Worm (Caenorhabditis elegans): Measurements from ENCODE around the gene srj-53.

Gene srj-53

DNA sequence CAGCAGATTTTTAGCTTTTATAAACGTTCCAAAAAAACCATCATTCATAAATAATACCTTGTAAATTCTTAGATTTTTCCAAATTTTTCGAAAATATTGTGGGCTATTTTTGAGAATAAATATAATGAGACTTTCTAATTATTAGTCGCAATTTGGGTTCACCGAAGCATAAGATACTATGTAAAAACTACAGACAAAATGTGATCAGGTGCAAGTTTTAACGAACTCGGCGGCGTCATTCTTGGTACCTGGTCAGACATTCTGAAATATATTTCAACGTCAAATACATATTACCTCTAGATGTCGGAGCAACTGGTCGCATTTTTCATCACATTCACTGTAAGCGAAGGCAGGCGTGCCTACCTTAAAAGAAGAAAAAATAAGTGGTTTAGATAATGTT is 12.5 kb downstream of the srj-53 start, which contains the start of gene srx-23:
srx-23 (plus strand) TSS at position 301 of the 400 bp plus-strand sequence.
- TF ChIP-seq med-1 (GFP tag; optimal IDR thresholded peaks at IDR 0.05; ENCODE audit: insufficient read depth): no peak
- no peak for TF ChIP-seq cog-1 (tag; optimal IDR thresholded peaks at IDR 0.05)
- TF ChIP-seq ref-1 (GFP tag; conservative IDR thresholded peaks at IDR 0.05): no peak
- TF ChIP-seq klf-2 (GFP tag; conservative IDR thresholded peaks at IDR 0.05): no peak
- TF ChIP-seq ztf-29 (GFP tag; IDR thresholded peaks at IDR 0.05): no peak
- TF ChIP-seq flt-1 (GFP tag; IDR thresholded peaks at IDR 0.05): no peak
- TF ChIP-seq ztf-23 (GFP tag; IDR thresholded peaks at IDR 0.05): no peak

- no peak for TF ChIP-seq flt-1 (GFP tag; IDR thresholded peaks at IDR 0.05)
Measured at ce11 chrV:679663-680062, 14.9 kb downstream of the srj-53 start, which contains the start of gene srx-22. TSS of gene srx-22 (plus strand) at chrV:679963.

- TF ChIP-seq tab-1 (GFP tag; IDR thresholded peaks at IDR 0.05) (no peak), klf-2 (GFP tag; conservative IDR thresholded peaks at IDR 0.05) (no peak), cog-1 (tag; optimal IDR thresholded peaks at IDR 0.05) (no peak), ztf-29 (GFP tag; IDR thresholded peaks at IDR 0.05) (no peak), T22C8.4 (GFP tag; IDR thresholded peaks at IDR 0.05) (no peak), ref-1 (GFP tag; conservative IDR thresholded peaks at IDR 0.05) (no peak), ztf-23 (GFP tag; IDR thresholded peaks at IDR 0.05) (no peak), flt-1 (GFP tag; IDR thresholded peaks at IDR 0.05) (no peak), med-1 (GFP tag; optimal IDR thresholded peaks at IDR 0.05; ENCODE audit: insufficient read depth) (no peak)
Measured at ce11 chrV:676550-677084, 17.9 kb downstream of the srj-53 start, which contains the start of the genes fbxa-72 and srx-21. TSS of gene fbxa-72 (minus strand) at chrV:676753. TSS of gene srx-21 (plus strand) at chrV:677034.

DNA sequence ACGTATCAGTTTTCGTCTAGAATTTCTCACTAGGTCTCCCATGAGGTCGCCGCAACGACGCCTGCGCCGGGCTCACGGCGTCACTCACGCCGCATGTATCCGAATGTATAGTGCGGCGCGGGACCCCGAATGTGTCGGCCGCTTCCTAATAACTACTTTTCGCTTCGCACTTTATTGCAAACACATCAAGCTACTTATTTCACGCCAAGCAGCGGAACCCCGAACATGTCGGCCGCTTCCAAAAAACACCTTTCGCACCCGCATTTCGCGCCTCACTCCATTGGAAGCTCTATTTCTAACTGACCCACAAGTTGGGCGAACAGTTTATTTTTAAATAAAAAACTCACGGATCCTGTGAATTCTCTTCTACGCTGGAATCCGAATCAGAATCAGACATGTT is 18.4 kb downstream of the srj-53 start:
- TF ChIP-seq ztf-23 (GFP tag; IDR thresholded peaks at IDR 0.05) (no peak), cog-1 (tag; optimal IDR thresholded peaks at IDR 0.05) (no peak), med-1 (GFP tag; optimal IDR thresholded peaks at IDR 0.05; ENCODE audit: insufficient read depth) (no peak), ztf-29 (GFP tag; IDR thresholded peaks at IDR 0.05) (no peak), ref-1 (GFP tag; conservative IDR thresholded peaks at IDR 0.05) (no peak)

ce11 chrV:674213-674612 is 20.3 kb downstream of the srj-53 start, which contains the start of gene sru-25:
TSS of gene sru-25 (minus strand) at chrV:674313.
- TF ChIP-seq ztf-29 (GFP tag; IDR thresholded peaks at IDR 0.05): no peak
- no peak for TF ChIP-seq cog-1 (tag; optimal IDR thresholded peaks at IDR 0.05)
- TF ChIP-seq T22C8.4 (GFP tag; IDR thresholded peaks at IDR 0.05): no peak
- no peak for TF ChIP-seq klf-2 (GFP tag; conservative IDR thresholded peaks at IDR 0.05)
- no peak for TF ChIP-seq flt-1 (GFP tag; IDR thresholded peaks at IDR 0.05)
- no peak for TF ChIP-seq ref-1 (GFP tag; conservative IDR thresholded peaks at IDR 0.05)

DNA sequence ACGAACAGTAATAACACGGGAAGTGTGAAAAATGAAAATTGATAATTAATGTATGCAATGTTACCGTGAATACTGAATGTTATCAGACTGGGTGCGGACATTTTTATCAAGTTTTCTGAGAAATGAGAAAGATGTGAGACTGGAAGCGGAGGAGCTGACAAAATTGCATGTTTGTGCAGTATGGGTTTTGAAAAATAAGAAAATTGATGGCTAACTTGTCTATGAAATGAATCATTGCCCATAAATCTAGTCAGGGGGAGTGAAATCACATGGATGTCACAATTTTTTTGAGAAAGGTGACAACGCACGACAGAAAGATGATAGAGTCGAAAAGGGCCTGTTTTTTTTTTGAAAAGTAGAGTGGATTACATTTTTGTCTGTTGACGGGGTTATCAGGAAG is 23.2 kb downstream of the srj-53 start, which contains the start of gene sru-24:
sru-24 (minus strand) TSS at position 101 of the 400 bp plus-strand sequence.
- TF ChIP-seq ztf-29 (GFP tag; IDR thresholded peaks at IDR 0.05) (no peak), T22C8.4 (GFP tag; IDR thresholded peaks at IDR 0.05) (no peak), ztf-23 (GFP tag; IDR thresholded peaks at IDR 0.05) (no peak), med-1 (GFP tag; optimal IDR thresholded peaks at IDR 0.05; ENCODE audit: insufficient read depth) (no peak), flt-1 (GFP tag; IDR thresholded peaks at IDR 0.05) (no peak), klf-2 (GFP tag; conservative IDR thresholded peaks at IDR 0.05) (no peak), cog-1 (tag; optimal IDR thresholded peaks at IDR 0.05) (no peak), ref-1 (GFP tag; conservative IDR thresholded peaks at IDR 0.05) (no peak), tab-1 (GFP tag; IDR thresholded peaks at IDR 0.05) (no peak)

DNA sequence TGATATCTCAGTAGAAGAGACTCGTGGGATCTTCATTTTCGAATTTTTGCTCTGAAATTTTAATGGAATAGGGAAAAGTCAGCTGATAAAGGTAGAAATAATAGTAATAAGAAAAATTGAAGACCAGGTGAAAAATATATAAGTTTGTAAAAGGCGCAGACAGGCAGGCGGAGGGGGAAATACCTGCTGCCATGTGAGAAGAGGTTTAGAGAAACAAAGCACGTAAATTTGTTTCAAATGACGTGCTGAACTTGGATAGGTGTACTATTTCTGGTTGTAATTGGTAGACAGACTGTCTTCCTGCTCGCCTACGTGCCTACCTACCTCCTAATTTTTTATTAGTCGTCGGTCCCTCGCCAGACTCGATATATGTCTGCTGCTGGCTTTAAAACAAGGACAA is 27.1 kb downstream of the srj-53 start, which contains the start of gene nhr-180:
nhr-180 (minus strand) TSS at position 52 of the 400 bp plus-strand sequence.
- TF ChIP-seq klf-2 (GFP tag; conservative IDR thresholded peaks at IDR 0.05): no peak

- no peak for TF ChIP-seq ztf-23 (GFP tag; IDR thresholded peaks at IDR 0.05)
- TF ChIP-seq ztf-29 (GFP tag; IDR thresholded peaks at IDR 0.05): no peak
- no peak for TF ChIP-seq med-1 (GFP tag; optimal IDR thresholded peaks at IDR 0.05; ENCODE audit: insufficient read depth)
- TF ChIP-seq cog-1 (tag; optimal IDR thresholded peaks at IDR 0.05): no peak
- no peak for TF ChIP-seq tab-1 (GFP tag; IDR thresholded peaks at IDR 0.05)
- TF ChIP-seq ref-1 (GFP tag; conservative IDR thresholded peaks at IDR 0.05): no peak
- no peak for TF ChIP-seq klf-2 (GFP tag; conservative IDR thresholded peaks at IDR 0.05)
- no peak for TF ChIP-seq T22C8.4 (GFP tag; IDR thresholded peaks at IDR 0.05)
- TF ChIP-seq flt-1 (GFP tag; IDR thresholded peaks at IDR 0.05): no peak
Measured at ce11 chrV:664337-664847, 30.1 kb downstream of the srj-53 start, which contains the start of the genes F31F4.11 and srh-266. TSS of gene F31F4.11 (minus strand) at chrV:664437. TSS of gene srh-266 (plus strand) at chrV:664797.

DNA sequence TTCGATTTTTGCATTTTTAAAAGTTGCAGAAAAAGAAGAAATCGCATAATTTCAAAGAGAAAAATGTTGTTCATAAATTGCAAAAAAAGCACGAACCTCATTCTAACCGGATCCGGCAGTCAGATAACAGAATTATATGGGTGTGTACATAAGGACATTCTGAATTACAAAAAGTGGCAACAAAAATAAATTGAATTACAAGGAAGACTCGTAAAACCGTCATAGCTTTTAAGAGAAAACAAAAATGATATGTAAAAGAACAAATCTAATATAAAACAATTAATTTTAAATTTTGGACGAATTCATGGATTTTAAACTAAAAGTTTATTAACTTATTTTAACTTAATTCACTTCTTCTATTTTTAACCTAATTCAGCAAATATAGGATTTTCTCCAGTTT is 34.3 kb downstream of the srj-53 start, which contains the start of gene F31F4.17:
F31F4.17 (minus strand) TSS at position 101 of the 400 bp plus-strand sequence.
- TF ChIP-seq tab-1 (GFP tag; IDR thresholded peaks at IDR 0.05): no peak
- no peak for TF ChIP-seq ztf-29 (GFP tag; IDR thresholded peaks at IDR 0.05)

DNA sequence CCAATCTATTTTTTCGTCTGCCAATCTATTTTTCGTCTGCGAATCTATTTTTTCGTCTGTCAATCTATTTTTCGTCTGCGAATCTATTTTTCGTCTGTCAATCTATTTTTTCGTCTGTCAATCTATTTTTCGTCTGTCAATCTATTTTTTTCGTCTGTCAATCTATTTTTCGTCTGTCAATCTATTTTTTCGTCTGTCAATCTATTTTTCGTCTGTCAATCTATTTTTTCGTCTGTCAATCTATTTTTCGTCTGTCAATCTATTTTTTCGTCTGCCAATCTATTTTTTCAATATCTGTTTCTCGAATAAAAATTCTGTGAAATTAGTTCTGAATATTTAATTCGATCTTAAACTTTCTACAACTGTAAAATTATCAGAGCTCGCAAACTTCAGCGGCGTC is 36.4 kb downstream of the srj-53 start:
- TF ChIP-seq klf-2 (GFP tag; conservative IDR thresholded peaks at IDR 0.05) (peak; percentile 59; the same call in 1 of the 2 replicates), flt-1 (GFP tag; IDR thresholded peaks at IDR 0.05) (peak; percentile 68; the same call in 1 of the 2 replicates)

DNA sequence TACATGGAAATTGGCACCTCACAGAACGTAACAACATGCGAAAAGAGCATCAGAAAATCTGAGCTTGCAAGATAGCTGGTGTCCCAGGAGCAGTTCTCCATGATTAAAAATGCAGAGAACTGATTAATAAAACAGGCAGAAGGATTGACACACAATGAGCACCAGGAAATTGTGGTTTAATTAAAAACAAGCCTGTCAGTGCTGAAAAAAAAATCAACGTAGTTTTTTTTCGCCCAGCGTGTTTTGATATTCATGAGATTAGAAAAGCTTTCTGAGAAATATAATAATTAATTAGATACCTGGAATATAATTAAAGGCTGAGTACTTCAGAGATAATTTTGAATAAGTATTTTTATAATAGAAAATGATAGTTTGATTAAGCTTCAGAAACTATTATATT is 36.8 kb downstream of the srj-53 start, which contains the start of gene srh-246:
srh-246 (minus strand) TSS at position 101 of the 400 bp plus-strand sequence.
- TF ChIP-seq ztf-29 (GFP tag; IDR thresholded peaks at IDR 0.05): no peak
- no peak for TF ChIP-seq ref-1 (GFP tag; conservative IDR thresholded peaks at IDR 0.05)
- no peak for TF ChIP-seq T22C8.4 (GFP tag; IDR thresholded peaks at IDR 0.05)
- no peak for TF ChIP-seq cog-1 (tag; optimal IDR thresholded peaks at IDR 0.05)
- TF ChIP-seq tab-1 (GFP tag; IDR thresholded peaks at IDR 0.05): no peak
- no peak for TF ChIP-seq klf-2 (GFP tag; conservative IDR thresholded peaks at IDR 0.05)
- no peak for TF ChIP-seq ztf-23 (GFP tag; IDR thresholded peaks at IDR 0.05)
- TF ChIP-seq med-1 (GFP tag; optimal IDR thresholded peaks at IDR 0.05; ENCODE audit: insufficient read depth): no peak
- no peak for TF ChIP-seq flt-1 (GFP tag; IDR thresholded peaks at IDR 0.05)
